Fruit fly (Drosophila melanogaster) whole organism, embryonic: ENCODE results near the gene CG14052.

Experiments used
- Aef1 ChIP-seq: fragments of 200-800 bp; sonication (Bioruptor generic); IDR thresholded peaks from 3 replicates; pipeline ENCODE4 v1.3.6; 2022; ENCODE audit warnings: missing biosample characterization, missing genetic modification characterization
- B-H2 ChIP-seq: fragments of 200-800 bp; sonication (Bioruptor generic); optimal IDR thresholded peaks from 2 replicates; lab custom pipeline; 2018; ENCODE audit warnings: missing biosample characterization, mild to moderate bottlenecking, missing genetic modification characterization
- Bgb ChIP-seq: fragments of 200-800 bp; sonication (Bioruptor generic); IDR thresholded peaks from 2 replicates; pipeline ENCODE4 v1.3.6; 2022; ENCODE audit warnings: missing biosample characterization, missing genetic modification characterization; ENCODE audit not compliant: partially characterized antibody
- CG10959 ChIP-seq: fragments of 200-800 bp; sonication (Bioruptor generic); IDR thresholded peaks from 2 replicates; pipeline ENCODE4 v1.3.6; 2022; ENCODE audit warnings: missing biosample characterization, missing genetic modification characterization
- CG12744 ChIP-seq: fragments of 200-800 bp; sonication (Bioruptor generic); optimal IDR thresholded peaks from 2 replicates; lab custom pipeline; 2016; ENCODE audit warnings: missing biosample characterization, missing genetic modification characterization
- CG13287 ChIP-seq: fragments of 200-800 bp; sonication (Bioruptor generic); IDR thresholded peaks from 2 replicates; pipeline ENCODE4 v1.3.6; 2022; ENCODE audit warnings: missing biosample characterization, missing genetic modification characterization; ENCODE audit not compliant: partially characterized antibody
- CG13894 ChIP-seq: fragments of 200-800 bp; sonication (Bioruptor generic); optimal IDR thresholded peaks from 3 replicates; lab custom pipeline; 2018; ENCODE audit warnings: missing biosample characterization, mild to moderate bottlenecking, missing genetic modification characterization, moderate library complexity
- CG1529 ChIP-seq: fragments of 200-800 bp; sonication (Bioruptor generic); optimal IDR thresholded peaks from 3 replicates; lab custom pipeline; 2018; ENCODE audit warnings: missing biosample characterization, missing genetic modification characterization
- CG15601 ChIP-seq: fragments of 200-800 bp; sonication (Bioruptor generic); optimal IDR thresholded peaks from 3 replicates; lab custom pipeline; 2019; ENCODE audit warnings: missing biosample characterization, mild to moderate bottlenecking, missing genetic modification characterization, moderate library complexity
- CG15696 ChIP-seq: fragments of 200-800 bp; sonication (Bioruptor generic); optimal IDR thresholded peaks from 2 replicates; lab custom pipeline; 2019; ENCODE audit warnings: missing biosample characterization, mild to moderate bottlenecking, missing genetic modification characterization, moderate library complexity
- CG2129 ChIP-seq: fragments of 200-800 bp; sonication (Bioruptor generic); IDR thresholded peaks from 2 replicates; pipeline ENCODE4 v1.3.6; 2022; ENCODE audit warnings: missing biosample characterization, missing genetic modification characterization; ENCODE audit not compliant: partially characterized antibody
- CG30403 ChIP-seq: fragments of 200-800 bp; sonication (Bioruptor generic); optimal IDR thresholded peaks from 3 replicates; lab custom pipeline; 2016; ENCODE audit warnings: missing biosample characterization, missing genetic modification characterization
- CG34422 ChIP-seq: fragments of 200-800 bp; sonication (Bioruptor generic); IDR thresholded peaks from 3 replicates; pipeline ENCODE4 v1.3.6; 2022; ENCODE audit warnings: missing biosample characterization, missing genetic modification characterization
- CG3847 ChIP-seq: fragments of 200-800 bp; sonication (Bioruptor generic); IDR thresholded peaks from 2 replicates; pipeline ENCODE4 v1.3.6; 2022; ENCODE audit warnings: missing biosample characterization, missing genetic modification characterization
- CG43689 ChIP-seq: fragments of 200-800 bp; sonication (Bioruptor generic); IDR thresholded peaks from 2 replicates; pipeline ENCODE4 v1.3.6; 2022; ENCODE audit warnings: missing biosample characterization, missing genetic modification characterization
- CG6791 ChIP-seq: fragments of 200-800 bp; sonication (Bioruptor generic); IDR thresholded peaks from 3 replicates; pipeline ENCODE4 v1.3.6; 2022; ENCODE audit warnings: missing biosample characterization, missing genetic modification characterization; ENCODE audit not compliant: partially characterized antibody
- CG7556 ChIP-seq: fragments of 200-800 bp; sonication (Bioruptor generic); optimal IDR thresholded peaks from 2 replicates; lab custom pipeline; 2017; ENCODE audit warnings: missing biosample characterization, mild to moderate bottlenecking, missing genetic modification characterization
- CG8290 ChIP-seq, 3 experiments: fragments of 200-800 bp; sonication (Bioruptor generic); optimal IDR thresholded peaks; 2 replicates each; lab custom pipeline; 2016 to 2019; ENCODE audit warnings: missing biosample characterization in 3 of 3, missing genetic modification characterization in 3 of 3, mild to moderate bottlenecking in 2 of 3, moderate library complexity in 1 of 3
- CG9437 ChIP-seq: fragments of 200-800 bp; sonication (Bioruptor generic); optimal IDR thresholded peaks from 2 replicates; lab custom pipeline; 2018; ENCODE audit warnings: missing biosample characterization, mild to moderate bottlenecking, missing genetic modification characterization
- CG9932 ChIP-seq: fragments of 200-800 bp; sonication (Bioruptor generic); IDR thresholded peaks from 2 replicates; pipeline ENCODE4 v1.3.6; 2022; ENCODE audit warnings: missing biosample characterization, missing genetic modification characterization
- D ChIP-seq, 2 experiments: fragments of 200-800 bp in 1 of 2; fragments of >200 bp in 1 of 2; sonication (Bioruptor generic) in 1 of 2; optimal IDR thresholded peaks; 2 replicates in 1 of 2; 3 replicates in 1 of 2; lab custom pipeline; 2017; ENCODE audit warnings: mild to moderate bottlenecking in 1 of 2, missing biosample characterization in 1 of 2, missing genetic modification characterization in 1 of 2, missing genetic modification reagents in 1 of 2
- Dbx ChIP-seq: fragments of 200-800 bp; sonication (Bioruptor generic); IDR thresholded peaks from 3 replicates; pipeline ENCODE4 v1.3.6; 2022; ENCODE audit warnings: missing biosample characterization, missing genetic modification characterization
- Dref ChIP-seq: fragments of 200-800 bp; sonication (Bioruptor generic); IDR thresholded peaks from 2 replicates; pipeline ENCODE4 v1.3.6; 2022; ENCODE audit warnings: missing biosample characterization, missing genetic modification characterization
- Drgx ChIP-seq: fragments of 200-800 bp; sonication (Bioruptor generic); IDR thresholded peaks from 2 replicates; pipeline ENCODE4 v1.3.6; 2022; ENCODE audit warnings: missing biosample characterization, missing genetic modification characterization
- Gug ChIP-seq: fragments of 200-800 bp; sonication (Bioruptor generic); IDR thresholded peaks from 4 replicates; pipeline ENCODE4 v1.3.6; 2022; ENCODE audit warnings: missing biosample characterization, missing genetic modification characterization
- Hr78 ChIP-seq, 2 experiments: fragments of 200-800 bp in 1 of 2; fragments of >200 bp in 1 of 2; sonication (Bioruptor generic) in 1 of 2; optimal IDR thresholded peaks; 2 replicates each; lab custom pipeline; 2017 to 2019; ENCODE audit warnings: missing biosample characterization in 2 of 2, missing genetic modification characterization in 2 of 2, mild to moderate bottlenecking in 1 of 2, moderate library complexity in 1 of 2
- Kr ChIP-seq: fragments of 200-800 bp; sonication (Bioruptor generic); optimal IDR thresholded peaks from 2 replicates; lab custom pipeline; 2017; ENCODE audit warnings: missing biosample characterization, mild to moderate bottlenecking, missing genetic modification characterization
- Med ChIP-seq: fragments of 200-800 bp; sonication (Bioruptor generic); peaks from one replicate; lab custom pipeline; 2016; ENCODE audit warnings: missing biosample characterization, missing genetic modification characterization, mild to moderate bottlenecking, inconsistent platforms, moderate library complexity
- Rfx ChIP-seq: fragments of 200-800 bp; sonication (Bioruptor generic); IDR thresholded peaks from 2 replicates; pipeline ENCODE4 v1.3.6; 2022; ENCODE audit warnings: missing biosample characterization, missing genetic modification characterization
- Scr ChIP-seq: fragments of 200-800 bp; sonication (Bioruptor generic); IDR thresholded peaks from 2 replicates; pipeline ENCODE4 v1.3.6; 2022; ENCODE audit warnings: missing biosample characterization, missing genetic modification characterization; ENCODE audit not compliant: partially characterized antibody
- YL-1 ChIP-seq: fragments of 200-800 bp; sonication (Bioruptor generic); optimal IDR thresholded peaks from 3 replicates; lab custom pipeline; 2017; ENCODE audit warnings: missing biosample characterization, mild to moderate bottlenecking, missing genetic modification characterization
- bab2 ChIP-seq: fragments of 200-800 bp; sonication (Bioruptor generic); optimal IDR thresholded peaks from 2 replicates; lab custom pipeline; 2016; ENCODE audit warnings: missing biosample characterization, missing genetic modification characterization
- bbx ChIP-seq: fragments of 200-800 bp; sonication (Bioruptor generic); IDR thresholded peaks from 2 replicates; pipeline ENCODE4 v1.3.6; 2022; ENCODE audit warnings: missing biosample characterization, missing genetic modification characterization; ENCODE audit not compliant: partially characterized antibody
- cg ChIP-seq: fragments of 200-800 bp; sonication (Bioruptor generic); optimal IDR thresholded peaks from 3 replicates; lab custom pipeline; 2019; ENCODE audit warnings: missing biosample characterization, mild to moderate bottlenecking, missing genetic modification characterization, moderate library complexity
- crol ChIP-seq: fragments of 200-800 bp; sonication (Bioruptor generic); IDR thresholded peaks from 2 replicates; pipeline ENCODE4 v1.3.6; 2022; ENCODE audit warnings: missing biosample characterization, missing genetic modification characterization
- cwo ChIP-seq: fragments of 200-800 bp; sonication (Bioruptor generic); optimal IDR thresholded peaks from 3 replicates; lab custom pipeline; 2017; ENCODE audit warnings: missing biosample characterization, missing genetic modification characterization, mild to moderate bottlenecking, moderate library complexity, missing genetic modification reagents
- emc ChIP-seq: fragments of 200-800 bp; sonication (Bioruptor generic); optimal IDR thresholded peaks from 2 replicates; lab custom pipeline; 2016; ENCODE audit warnings: missing biosample characterization, missing genetic modification characterization
- lola ChIP-seq, 3 experiments: fragments of >200 bp in 2 of 3; fragments of 200-800 bp in 1 of 3; sonication (Bioruptor generic) in 1 of 3; optimal IDR thresholded peaks; 2 replicates each; lab custom pipeline; 2017 to 2019; ENCODE audit warnings: missing biosample characterization in 3 of 3, missing genetic modification characterization in 3 of 3, mild to moderate bottlenecking in 1 of 3, moderate library complexity in 1 of 3
- mirr ChIP-seq: fragments of 200-800 bp; sonication (Bioruptor generic); optimal IDR thresholded peaks from 3 replicates; lab custom pipeline; 2018; ENCODE audit warnings: missing biosample characterization, mild to moderate bottlenecking, missing genetic modification characterization
- nom ChIP-seq: fragments of 200-800 bp; sonication (Bioruptor generic); optimal IDR thresholded peaks from 2 replicates; lab custom pipeline; 2017; ENCODE audit warnings: missing biosample characterization, missing genetic modification characterization, mild to moderate bottlenecking, moderate library complexity, missing genetic modification reagents
- prd ChIP-seq, 3 experiments: fragments of >200 bp in 2 of 3; fragments of 200-800 bp in 1 of 3; sonication (Bioruptor generic) in 1 of 3; optimal IDR thresholded peaks in 2 of 3; IDR thresholded peaks in 1 of 3; 2 replicates in 2 of 3; 3 replicates in 1 of 3; pipeline versions ENCODE4 v1.3.6 to Lab custom; 2017 to 2022; ENCODE audit warnings: missing biosample characterization in 1 of 3, missing genetic modification characterization in 1 of 3
- ro ChIP-seq: fragments of 200-800 bp; sonication (Bioruptor generic); IDR thresholded peaks from 2 replicates; pipeline ENCODE4 v1.3.6; 2022; ENCODE audit warnings: missing biosample characterization, missing genetic modification characterization
- row ChIP-seq: fragments of 200-800 bp; sonication (Bioruptor generic); IDR thresholded peaks from 3 replicates; pipeline ENCODE4 v1.3.6; 2022; ENCODE audit warnings: missing biosample characterization, missing genetic modification characterization
- sens ChIP-seq: fragments of 200-800 bp; sonication (Bioruptor generic); peaks from one replicate; lab custom pipeline; 2016; ENCODE audit warnings: missing biosample characterization, missing genetic modification characterization
- sqz ChIP-seq: fragments of 200-800 bp; sonication (Bioruptor generic); optimal IDR thresholded peaks from 3 replicates; lab custom pipeline; 2018; ENCODE audit warnings: missing biosample characterization, mild to moderate bottlenecking, missing genetic modification characterization
- trh ChIP-seq: fragments of 200-800 bp; sonication (Bioruptor generic); optimal IDR thresholded peaks from 2 replicates; lab custom pipeline; 2016; ENCODE audit warnings: missing biosample characterization, missing genetic modification characterization

CG14052 gene

DNA sequence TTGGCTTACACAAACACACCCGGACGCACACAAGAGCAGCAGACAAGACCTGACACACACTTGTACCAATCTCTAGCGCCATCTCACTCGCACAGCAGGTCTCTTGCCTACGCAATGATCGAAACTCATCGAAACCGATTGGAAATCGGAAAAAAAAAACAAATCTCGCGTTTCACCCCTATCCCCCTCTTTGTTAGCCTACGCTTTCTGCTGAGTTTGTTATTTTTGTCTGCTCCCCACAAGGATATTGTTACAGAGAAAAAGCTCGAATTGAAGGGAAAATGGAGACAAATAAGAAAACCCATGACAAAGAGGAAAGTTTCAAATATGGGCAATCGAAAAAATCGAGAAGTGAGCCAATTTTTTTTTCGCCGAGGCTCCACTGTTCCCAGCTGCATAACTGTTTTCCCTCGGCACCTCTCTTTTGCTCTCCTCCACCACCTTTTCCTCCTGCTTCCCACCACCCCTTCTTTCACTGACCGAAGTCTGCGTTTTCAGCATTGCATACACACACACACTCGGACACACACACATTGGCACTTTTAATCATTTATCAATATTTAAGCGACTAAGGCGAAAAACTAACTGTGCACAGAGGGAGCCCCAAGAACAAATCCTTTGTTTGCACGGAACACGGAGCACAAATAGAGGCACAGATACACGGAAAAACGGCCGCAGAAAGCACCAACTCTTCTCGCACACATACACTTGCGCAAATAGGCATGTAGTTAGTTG, 46.4 kb downstream of the CG14052 start (continued):
- TF ChIP-seq prd (optimal IDR thresholded peaks at IDR 0.05; lab: Kevin White, UChicago) (no peak), prd (GFP tag; IDR thresholded peaks at IDR 0.05; lab: Robert Waterston, UW) (no peak), Scr (no peak), CG3847 (GFP tag; lab: Robert Waterston, UW) (no peak), Kr (GFP tag; lab: Kevin White, UChicago) (peak; percentile 58), CG2129 (GFP tag; lab: Robert Waterston, UW) (no peak), CG43689 (GFP tag; lab: Robert Waterston, UW) (0 out of 2 replicates have a peak, but pooled peaks have one; percentile 14), CG12744 (GFP tag; lab: Kevin White, UChicago) (no peak), Med (peak; percentile 58), bab2 (GFP tag; lab: Kevin White, UChicago) (no peak), B-H2 (GFP tag; lab: Kevin White, UChicago) (peak; percentile 12), Gug (GFP tag; lab: Robert Waterston, UW) (no peak), Bgb (GFP tag; lab: Robert Waterston, UW) (peak; percentile 15; the same call in 1 of the 2 replicates), Aef1 (GFP tag; lab: Robert Waterston, UW) (0 out of 3 replicates have a peak, but pooled peaks have one; percentile 5), Dref (GFP tag; lab: Robert Waterston, UW) (peak; percentile 57), ro (GFP tag; lab: Robert Waterston, UW) (no peak), CG15601 (tag; lab: Kevin White, UChicago) (no peak), sqz (peak; percentile 61), bbx (GFP tag; lab: Robert Waterston, UW) (0 out of 2 replicates have a peak, but pooled peaks have one; percentile 16), Rfx (GFP tag; lab: Robert Waterston, UW) (peak; percentile 17; the same call in 1 of the 2 replicates), cg (GFP tag; lab: Kevin White, UChicago) (peak; percentile 79), cwo (GFP tag; lab: Kevin White, UChicago) (no peak), D (optimal IDR thresholded peaks at IDR 0.05; lab: Kevin White, UChicago) (no peak), D (GFP tag; optimal IDR thresholded peaks at IDR 0.05; lab: Kevin White, UChicago) (peak; percentile 32), mirr (peak; percentile 7), CG34422 (GFP tag; lab: Robert Waterston, UW) (0 out of 3 replicates have a peak, but pooled peaks have one; percentile 17), YL-1 (GFP tag; lab: Kevin White, UChicago) (peak; percentile 8), crol (GFP tag; lab: Robert Waterston, UW) (peak; percentile 73), nom (GFP tag; lab: Kevin White, UChicago) (peak; percentile 49), CG7556 (peak; percentile 18), emc (GFP tag; lab: Kevin White, UChicago) (no peak), CG8290 (GFP tag; optimal IDR thresholded peaks at IDR 0.05; lab: Kevin White, UChicago) (peak; percentile 12), CG8290 (tag; optimal IDR thresholded peaks at IDR 0.05; lab: Kevin White, UChicago) (peak in 1 of 2 experiments; percentile 42), CG30403 (peak; percentile 3), CG15696 (tag; lab: Kevin White, UChicago) (peak; percentile 13), CG10959 (GFP tag; lab: Robert Waterston, UW) (no peak), CG13894 (tag; lab: Kevin White, UChicago) (peak; percentile 8), CG13287 (GFP tag; lab: Robert Waterston, UW) (peak; percentile 22; the same call in 1 of the 2 replicates), CG9932 (0 out of 2 replicates have a peak, but pooled peaks have one; percentile 9), sens (GFP tag; lab: Kevin White, UChicago) (peak; percentile 51), lola (GFP tag; optimal IDR thresholded peaks at IDR 0.05; lab: Kevin White, UChicago) (peak in 1 of 3 experiments; percentile 9), CG1529 (GFP tag; lab: Kevin White, UChicago) (peak; percentile 14), Hr78 (GFP tag; optimal IDR thresholded peaks at IDR 0.05; lab: Kevin White, UChicago) (no peak), CG6791 (GFP tag; lab: Robert Waterston, UW) (0 out of 3 replicates have a peak, but pooled peaks have one; percentile 23), row (GFP tag; lab: Robert Waterston, UW) (peak; percentile 17; the same call in 1 of the 3 replicates), Dbx (0 out of 3 replicates have a peak, but pooled peaks have one; percentile 17), trh (GFP tag; lab: Kevin White, UChicago) (no peak), Drgx (peak; percentile 56), CG9437 (GFP tag; lab: Kevin White, UChicago) (no peak)
